Worm (Caenorhabditis elegans) whole organism, mixed stage, embryonic: ENCODE data around the gene Y54G2A.41.

Source experiments
- M03D4.4 ChIP-seq: sonication (generic microtip); optimal IDR thresholded peaks from 2 replicates; lab custom pipeline; 2017; ENCODE audit warnings: mild to moderate bottlenecking, missing genetic modification characterization, missing compliant biosample characterization
- bed-3 ChIP-seq: fragments of 200-800 bp; sonication (Bioruptor generic); optimal IDR thresholded peaks from 3 replicates; lab custom pipeline; 2018; ENCODE audit warnings: mild to moderate bottlenecking, missing genetic modification characterization, moderate library complexity, missing compliant biosample characterization
- blmp-1 ChIP-seq: fragments of 150-350 bp; optimal IDR thresholded peaks from 2 replicates; lab custom pipeline; 2014; ENCODE audit warnings: missing biosample characterization, missing genetic modification characterization
- ceh-39 ChIP-seq: fragments of 150-350 bp; optimal IDR thresholded peaks from 2 replicates; lab custom pipeline; 2014; ENCODE audit warnings: missing biosample characterization, missing genetic modification characterization
- ceh-83 ChIP-seq: fragments of 200-800 bp; sonication (Bioruptor generic); optimal IDR thresholded peaks from 2 replicates; lab custom pipeline; 2018; ENCODE audit warnings: mild to moderate bottlenecking, missing genetic modification characterization, missing compliant biosample characterization
- cnd-1 ChIP-seq: fragments of 200-800 bp; sonication (Bioruptor generic); optimal IDR thresholded peaks from 2 replicates; lab custom pipeline; 2018; ENCODE audit warnings: mild to moderate bottlenecking, missing genetic modification characterization, missing compliant biosample characterization
- drap-1 ChIP-seq: fragments of 200-800 bp; sonication (Bioruptor generic); optimal IDR thresholded peaks from 3 replicates; lab custom pipeline; 2018; ENCODE audit warnings: mild to moderate bottlenecking, missing genetic modification characterization, missing compliant biosample characterization
- elt-1 ChIP-seq: sonication (generic microtip); optimal IDR thresholded peaks from 2 replicates; lab custom pipeline; 2017; ENCODE audit warnings: missing genetic modification characterization, mild to moderate bottlenecking, missing compliant biosample characterization, antibody characterized with exemption, moderate library complexity, borderline replicate concordance; ENCODE audit not compliant: insufficient read depth
- elt-3 ChIP-seq: fragments of 150-350 bp; optimal IDR thresholded peaks from 2 replicates; lab custom pipeline; 2014; ENCODE audit warnings: missing biosample characterization, missing genetic modification characterization
- ham-2 ChIP-seq: fragments of 200-800 bp; sonication (Bioruptor generic); optimal IDR thresholded peaks from 2 replicates; lab custom pipeline; 2018; ENCODE audit warnings: mild to moderate bottlenecking, missing genetic modification characterization, missing compliant biosample characterization
- hlh-1 ChIP-seq: fragments of 150-350 bp; optimal IDR thresholded peaks from 2 replicates; lab custom pipeline; 2014; ENCODE audit warnings: missing biosample characterization, missing genetic modification reagents, missing genetic modification characterization
- lin-13 ChIP-seq: fragments of 150-350 bp; optimal IDR thresholded peaks from 2 replicates; lab custom pipeline; 2014; ENCODE audit warnings: missing biosample characterization, missing genetic modification characterization
- lsy-2 ChIP-seq: fragments of 150-350 bp; optimal IDR thresholded peaks from 2 replicates; lab custom pipeline; 2014; ENCODE audit warnings: missing biosample characterization, missing genetic modification characterization
- mab-5 ChIP-seq: fragments of 150-350 bp; optimal IDR thresholded peaks from 2 replicates; lab custom pipeline; 2014; ENCODE audit warnings: missing biosample characterization, missing genetic modification characterization
- mls-2 ChIP-seq: sonication (generic microtip); optimal IDR thresholded peaks from 2 replicates; lab custom pipeline; 2016; ENCODE audit warnings: mild to moderate bottlenecking, missing genetic modification characterization, moderate library complexity, missing compliant biosample characterization
- nhr-12 ChIP-seq: fragments of 150-350 bp; optimal IDR thresholded peaks from 2 replicates; lab custom pipeline; 2014; ENCODE audit warnings: missing biosample characterization, missing genetic modification characterization
- nhr-237 ChIP-seq: fragments of 150-350 bp; optimal IDR thresholded peaks from 2 replicates; lab custom pipeline; 2014; ENCODE audit warnings: missing biosample characterization, missing genetic modification characterization
- nhr-28 ChIP-seq: fragments of 150-350 bp; optimal IDR thresholded peaks from 2 replicates; lab custom pipeline; 2014; ENCODE audit warnings: missing biosample characterization, missing genetic modification characterization
- nhr-76 ChIP-seq: sonication (generic microtip); optimal IDR thresholded peaks from 2 replicates; lab custom pipeline; 2017; ENCODE audit warnings: missing biosample characterization, missing genetic modification characterization
- pha-4 ChIP-seq: fragments of 150-350 bp; optimal IDR thresholded peaks from 2 replicates; lab custom pipeline; 2018; ENCODE audit warnings: missing biosample characterization, missing genetic modification reagents, missing genetic modification characterization
- sem-2 ChIP-seq: fragments of 200-800 bp; sonication (Bioruptor generic); optimal IDR thresholded peaks from 2 replicates; lab custom pipeline; 2018; ENCODE audit warnings: mild to moderate bottlenecking, missing genetic modification characterization, missing compliant biosample characterization
- sptf-1 ChIP-seq: sonication (generic microtip); optimal IDR thresholded peaks from 2 replicates; lab custom pipeline; 2017; ENCODE audit warnings: mild to moderate bottlenecking, missing genetic modification characterization, moderate library complexity, missing compliant biosample characterization
- tbx-8 ChIP-seq: fragments of 200-800 bp; sonication (Bioruptor generic); optimal IDR thresholded peaks from 2 replicates; lab custom pipeline; 2018; ENCODE audit warnings: mild to moderate bottlenecking, missing genetic modification characterization, moderate library complexity, missing compliant biosample characterization
- unc-39 ChIP-seq: fragments of 150-350 bp; optimal IDR thresholded peaks from 2 replicates; lab custom pipeline; 2014; ENCODE audit warnings: missing biosample characterization, missing genetic modification characterization
- unc-62 ChIP-seq: fragments of 150-350 bp; optimal IDR thresholded peaks from 2 replicates; lab custom pipeline; 2014; ENCODE audit warnings: missing biosample characterization, missing genetic modification reagents, missing genetic modification characterization
- zip-8 ChIP-seq: fragments of 150-350 bp; optimal IDR thresholded peaks from 2 replicates; lab custom pipeline; 2014; ENCODE audit warnings: missing biosample characterization, missing genetic modification characterization
- ztf-11 ChIP-seq: fragments of 150-350 bp; optimal IDR thresholded peaks from 2 replicates; lab custom pipeline; 2014; ENCODE audit warnings: missing biosample characterization, missing genetic modification characterization

The Y54G2A.41 gene

ce11 chrIV:2765048-2765708 is 13.5 kb downstream of the Y54G2A.41 start:
- no peak for TF ChIP-seq ham-2 (GFP tag; lab: Kevin White, UChicago)
- peak; percentile 12 for TF ChIP-seq sptf-1 (tag; lab: Kevin White, UChicago)

- TF ChIP-seq sptf-1 (tag; lab: Kevin White, UChicago) (no peak), M03D4.4 (tag; lab: Kevin White, UChicago) (no peak), unc-39 (tag; lab: Kevin White, UChicago) (no peak), sem-2 (GFP tag; lab: Kevin White, UChicago) (no peak), elt-3 (tag; lab: Kevin White, UChicago) (no peak), ham-2 (GFP tag; lab: Kevin White, UChicago) (no peak), pha-4 (no peak), elt-1 (tag; lab: Kevin White, UChicago) (no peak), cnd-1 (tag; lab: Kevin White, UChicago) (no peak), zip-8 (tag; lab: Kevin White, UChicago) (no peak), bed-3 (GFP tag; lab: Kevin White, UChicago) (no peak), nhr-28 (no peak), ceh-83 (GFP tag; lab: Kevin White, UChicago) (no peak), lsy-2 (no peak), lin-13 (tag; lab: Kevin White, UChicago) (no peak)
These were observed 18.4 kb downstream of the Y54G2A.41 start for ce11 chrIV:2770067-2770466.

- TF ChIP-seq pha-4 = no peak
- TF ChIP-seq nhr-28 = no peak
- no peak for TF ChIP-seq ceh-83 (GFP tag; lab: Kevin White, UChicago)
- no peak for TF ChIP-seq elt-3 (tag; lab: Kevin White, UChicago)
- no peak for TF ChIP-seq lsy-2
- TF ChIP-seq mab-5 = no peak
- TF ChIP-seq drap-1 (GFP tag; lab: Kevin White, UChicago) = no peak
- TF ChIP-seq nhr-76 (tag; lab: Kevin White, UChicago) = no peak
- no peak for TF ChIP-seq unc-39 (tag; lab: Kevin White, UChicago)
- TF ChIP-seq zip-8 (tag; lab: Kevin White, UChicago) = no peak
- TF ChIP-seq nhr-237 (tag; lab: Kevin White, UChicago) = no peak
- no peak for TF ChIP-seq tbx-8 (GFP tag; lab: Kevin White, UChicago)
- TF ChIP-seq elt-1 (tag; lab: Kevin White, UChicago) = no peak
- TF ChIP-seq ceh-39 = no peak
- no peak for TF ChIP-seq ham-2 (GFP tag; lab: Kevin White, UChicago)
These were observed 19.2 kb downstream of the Y54G2A.41 start for ce11 chrIV:2770835-2771234.

- no peak for TF ChIP-seq hlh-1 (tag; lab: Kevin White, UChicago)
- TF ChIP-seq sem-2 (GFP tag; lab: Kevin White, UChicago) = no peak
- no peak for TF ChIP-seq unc-62
- no peak for TF ChIP-seq blmp-1 (tag; lab: Kevin White, UChicago)
- no peak for TF ChIP-seq nhr-28
- no peak for TF ChIP-seq ceh-39
- TF ChIP-seq elt-3 (tag; lab: Kevin White, UChicago) = no peak
- TF ChIP-seq bed-3 (GFP tag; lab: Kevin White, UChicago) = no peak
- no peak for TF ChIP-seq sptf-1 (tag; lab: Kevin White, UChicago)
- no peak for TF ChIP-seq lin-13 (tag; lab: Kevin White, UChicago)
- TF ChIP-seq ztf-11 (tag; lab: Kevin White, UChicago) = no peak
- no peak for TF ChIP-seq M03D4.4 (tag; lab: Kevin White, UChicago)
- TF ChIP-seq cnd-1 (tag; lab: Kevin White, UChicago) = no peak
- TF ChIP-seq nhr-12 (tag; lab: Kevin White, UChicago) = no peak
- no peak for TF ChIP-seq ham-2 (GFP tag; lab: Kevin White, UChicago)
- TF ChIP-seq tbx-8 (GFP tag; lab: Kevin White, UChicago) = no peak
- no peak for TF ChIP-seq mls-2
These were observed 20.0 kb downstream of the Y54G2A.41 start, which contains the start of gene Y54G2A.11 for ce11 chrIV:2771692-2772091. Gene Y54G2A.11 (minus strand): TSS chrIV:2771792.

ce11 chrIV:2772209-2772851 is 20.7 kb downstream of the Y54G2A.41 start:
- peak; percentile 25 for TF ChIP-seq ham-2 (GFP tag; lab: Kevin White, UChicago)
- TF ChIP-seq pha-4 = no peak
- peak; percentile 19 for TF ChIP-seq sptf-1 (tag; lab: Kevin White, UChicago)
